Fruit fly (Drosophila melanogaster) whole organism, embryonic: ENCODE data around the gene ari-1.

ENCODE experiments used
- Atf6 ChIP-seq: fragments of 200-800 bp; sonication (Bioruptor generic); IDR thresholded peaks from 2 replicates; pipeline ENCODE4 v1.3.6; 2022; ENCODE audit warnings: missing biosample characterization, missing genetic modification characterization
- CG10274 ChIP-seq: fragments of 200-800 bp; sonication (Bioruptor generic); optimal IDR thresholded peaks from 3 replicates; lab custom pipeline; 2017; ENCODE audit warnings: missing biosample characterization, mild to moderate bottlenecking, missing genetic modification characterization
- CG10543 ChIP-seq: fragments of 200-800 bp; sonication (Bioruptor generic); optimal IDR thresholded peaks from 3 replicates; lab custom pipeline; 2017; ENCODE audit warnings: missing biosample characterization, mild to moderate bottlenecking, missing genetic modification characterization, moderate library complexity
- CG10654 ChIP-seq: fragments of 200-800 bp; sonication (Bioruptor generic); optimal IDR thresholded peaks from 2 replicates; lab custom pipeline; 2016; ENCODE audit warnings: missing biosample characterization, missing genetic modification characterization
- CG11085 ChIP-seq: fragments of 200-800 bp; sonication (Bioruptor generic); IDR thresholded peaks from 2 replicates; pipeline ENCODE4 v1.3.6; 2022; ENCODE audit warnings: missing biosample characterization, missing genetic modification characterization
- CG11093 ChIP-seq: fragments of 200-800 bp; sonication (Bioruptor generic); IDR thresholded peaks from 3 replicates; pipeline ENCODE4 v1.3.6; 2022; ENCODE audit warnings: missing biosample characterization, missing genetic modification characterization
- CG12104 ChIP-seq: fragments of 200-800 bp; sonication (Bioruptor generic); optimal IDR thresholded peaks from 3 replicates; lab custom pipeline; 2016; ENCODE audit warnings: missing biosample characterization, missing genetic modification characterization
- CG12219 ChIP-seq: fragments of 200-800 bp; sonication (Bioruptor generic); optimal IDR thresholded peaks from 3 replicates; lab custom pipeline; 2018; ENCODE audit warnings: missing biosample characterization, mild to moderate bottlenecking, missing genetic modification characterization
- CG12942 ChIP-seq: fragments of 200-800 bp; sonication (Bioruptor generic); optimal IDR thresholded peaks from 3 replicates; lab custom pipeline; 2016; ENCODE audit warnings: missing biosample characterization, missing genetic modification characterization
- CG13775 ChIP-seq: fragments of 200-800 bp; sonication (Bioruptor generic); optimal IDR thresholded peaks from 3 replicates; lab custom pipeline; 2017; ENCODE audit warnings: missing biosample characterization, mild to moderate bottlenecking, missing genetic modification characterization
- CG14441 ChIP-seq: fragments of 200-800 bp; sonication (Bioruptor generic); IDR thresholded peaks from 2 replicates; pipeline ENCODE4 v1.3.6; 2022; ENCODE audit warnings: missing biosample characterization, missing genetic modification characterization
- CG1647 ChIP-seq: fragments of 200-800 bp; sonication (Bioruptor generic); optimal IDR thresholded peaks from 3 replicates; lab custom pipeline; 2016; ENCODE audit warnings: missing biosample characterization, missing genetic modification characterization
- CG16863 ChIP-seq: fragments of 200-800 bp; sonication (Bioruptor generic); optimal IDR thresholded peaks from 3 replicates; lab custom pipeline; 2016; ENCODE audit warnings: missing biosample characterization, missing genetic modification characterization
- CG1792 ChIP-seq: fragments of 200-800 bp; sonication (Bioruptor generic); optimal IDR thresholded peaks from 2 replicates; lab custom pipeline; 2016; ENCODE audit warnings: missing biosample characterization, missing genetic modification characterization
- CG18262 ChIP-seq: fragments of 200-800 bp; optimal IDR thresholded peaks from 3 replicates; lab custom pipeline; 2019; ENCODE audit warnings: missing biosample characterization, mild to moderate bottlenecking, missing genetic modification characterization, moderate library complexity
- CG18764 ChIP-seq: fragments of 200-800 bp; sonication (Bioruptor generic); optimal IDR thresholded peaks from 3 replicates; lab custom pipeline; 2016; ENCODE audit warnings: missing biosample characterization, missing genetic modification characterization
- CG33557 ChIP-seq: fragments of 200-800 bp; sonication (Bioruptor generic); optimal IDR thresholded peaks from 2 replicates; lab custom pipeline; 2019; ENCODE audit warnings: missing biosample characterization, mild to moderate bottlenecking, missing genetic modification characterization, moderate library complexity
- CG34376 ChIP-seq: fragments of 200-800 bp; sonication (Bioruptor generic); optimal IDR thresholded peaks from 2 replicates; lab custom pipeline; 2018; ENCODE audit warnings: missing biosample characterization, mild to moderate bottlenecking, missing genetic modification characterization
- CG42726 ChIP-seq: fragments of 200-800 bp; sonication (Bioruptor generic); IDR thresholded peaks from 2 replicates; pipeline ENCODE4 v1.3.6; 2022; ENCODE audit warnings: missing biosample characterization, missing genetic modification characterization; ENCODE audit not compliant: partially characterized antibody
- CG9609 ChIP-seq: fragments of 200-800 bp; sonication (Bioruptor generic); optimal IDR thresholded peaks from 3 replicates; lab custom pipeline; 2016; ENCODE audit warnings: missing biosample characterization, missing genetic modification characterization
- CG9727 ChIP-seq: fragments of 200-800 bp; sonication (Bioruptor generic); optimal IDR thresholded peaks from 3 replicates; lab custom pipeline; 2017; ENCODE audit warnings: missing biosample characterization, mild to moderate bottlenecking, missing genetic modification characterization
- Dek ChIP-seq: fragments of 200-800 bp; sonication (Bioruptor generic); optimal IDR thresholded peaks from 3 replicates; lab custom pipeline; 2019; ENCODE audit warnings: missing biosample characterization, mild to moderate bottlenecking, missing genetic modification characterization, moderate library complexity
- Dp ChIP-seq: fragments of 200-800 bp; sonication (Bioruptor generic); optimal IDR thresholded peaks from 2 replicates; lab custom pipeline; 2018; ENCODE audit warnings: missing biosample characterization, mild to moderate bottlenecking, missing genetic modification characterization, moderate library complexity
- H2.0 ChIP-seq: fragments of 200-800 bp; sonication (Bioruptor generic); IDR thresholded peaks from 2 replicates; pipeline ENCODE4 v1.3.6; 2022; ENCODE audit warnings: missing biosample characterization, missing genetic modification characterization
- MESR4 ChIP-seq: fragments of 200-800 bp; sonication (Bioruptor generic); optimal IDR thresholded peaks from 2 replicates; lab custom pipeline; 2018; ENCODE audit warnings: missing biosample characterization, mild to moderate bottlenecking, missing genetic modification characterization, moderate library complexity
- NfI ChIP-seq: fragments of 200-800 bp; sonication (Bioruptor generic); optimal IDR thresholded peaks from 3 replicates; lab custom pipeline; 2018; ENCODE audit warnings: missing biosample characterization, mild to moderate bottlenecking, missing genetic modification characterization, moderate library complexity
- Oaz ChIP-seq: fragments of 200-800 bp; sonication (Bioruptor generic); IDR thresholded peaks from 2 replicates; pipeline ENCODE4 v1.3.6; 2022; ENCODE audit warnings: missing biosample characterization, missing genetic modification characterization
- Side ChIP-seq: fragments of 200-800 bp; sonication (Bioruptor generic); optimal IDR thresholded peaks from 2 replicates; lab custom pipeline; 2016; ENCODE audit warnings: missing biosample characterization, missing genetic modification characterization
- Sox102F ChIP-seq: fragments of 200-800 bp; sonication (Bioruptor generic); optimal IDR thresholded peaks from 2 replicates; lab custom pipeline; 2018; ENCODE audit warnings: missing biosample characterization, mild to moderate bottlenecking, missing genetic modification characterization, moderate library complexity
- ap ChIP-seq: fragments of 200-800 bp; sonication (Bioruptor generic); IDR thresholded peaks from 2 replicates; pipeline ENCODE4 v1.3.6; 2022; ENCODE audit warnings: missing biosample characterization, missing genetic modification characterization
- bcd ChIP-seq: fragments of 200-800 bp; sonication (Bioruptor generic); optimal IDR thresholded peaks from 2 replicates; lab custom pipeline; 2017; ENCODE audit warnings: missing biosample characterization, mild to moderate bottlenecking, missing genetic modification characterization
- danr ChIP-seq: fragments of 200-800 bp; sonication (Bioruptor generic); IDR thresholded peaks from 2 replicates; pipeline ENCODE4 v1.3.6; 2022; ENCODE audit warnings: missing biosample characterization, missing genetic modification characterization
- disco-r ChIP-seq: fragments of 200-800 bp; sonication (Bioruptor generic); optimal IDR thresholded peaks from 2 replicates; lab custom pipeline; 2016; ENCODE audit warnings: missing biosample characterization, missing genetic modification characterization
- dysf ChIP-seq: fragments of 200-800 bp; sonication (Bioruptor generic); IDR thresholded peaks from 3 replicates; pipeline ENCODE4 v1.3.6; 2022; ENCODE audit warnings: missing biosample characterization, missing genetic modification characterization
- ems ChIP-seq: fragments of 200-800 bp; sonication (Bioruptor generic); optimal IDR thresholded peaks from 3 replicates; lab custom pipeline; 2016; ENCODE audit warnings: missing biosample characterization, missing genetic modification characterization
- ewg ChIP-seq: fragments of 200-800 bp; sonication (Bioruptor generic); optimal IDR thresholded peaks from 3 replicates; lab custom pipeline; 2017; ENCODE audit warnings: mild to moderate bottlenecking, missing biosample characterization, missing genetic modification reagents, missing genetic modification characterization
- fd3F ChIP-seq: fragments of 200-800 bp; sonication (Bioruptor generic); optimal IDR thresholded peaks from 2 replicates; lab custom pipeline; 2018; ENCODE audit warnings: missing biosample characterization, mild to moderate bottlenecking, missing genetic modification characterization, moderate library complexity
- kay ChIP-seq: fragments of 200-800 bp; sonication (Bioruptor generic); optimal IDR thresholded peaks from 2 replicates; lab custom pipeline; 2016; ENCODE audit warnings: missing biosample characterization, missing genetic modification characterization
- ken ChIP-seq: fragments of 200-800 bp; sonication (Bioruptor generic); IDR thresholded peaks from 3 replicates; pipeline ENCODE4 v1.3.6; 2022; ENCODE audit warnings: missing biosample characterization, missing genetic modification characterization
- lbe ChIP-seq: fragments of 200-800 bp; sonication (Bioruptor generic); optimal IDR thresholded peaks from 2 replicates; lab custom pipeline; 2016; ENCODE audit warnings: missing biosample characterization, mild to moderate bottlenecking, missing genetic modification characterization
- nerfin-1 ChIP-seq: fragments of 200-800 bp; sonication (Bioruptor generic); optimal IDR thresholded peaks from 3 replicates; lab custom pipeline; 2019; ENCODE audit warnings: missing biosample characterization, mild to moderate bottlenecking, missing genetic modification characterization, moderate library complexity
- peb ChIP-seq: fragments of 200-800 bp; sonication (Bioruptor generic); IDR thresholded peaks from 2 replicates; pipeline ENCODE4 v1.3.6; 2022; ENCODE audit warnings: missing biosample characterization, missing genetic modification characterization
- ranshi ChIP-seq: fragments of 200-800 bp; sonication (Bioruptor generic); IDR thresholded peaks from 2 replicates; pipeline ENCODE4 v1.3.6; 2022; ENCODE audit warnings: missing biosample characterization, missing genetic modification characterization
- salm ChIP-seq: fragments of 200-800 bp; sonication (Bioruptor generic); optimal IDR thresholded peaks from 2 replicates; lab custom pipeline; 2018; ENCODE audit warnings: missing biosample characterization, mild to moderate bottlenecking, missing genetic modification characterization
- seq ChIP-seq: fragments of 200-800 bp; sonication (Bioruptor generic); IDR thresholded peaks from 2 replicates; pipeline ENCODE4 v1.3.6; 2022; ENCODE audit warnings: missing biosample characterization, missing genetic modification characterization
- ssp ChIP-seq: fragments of 200-800 bp; sonication (Bioruptor generic); IDR thresholded peaks from 2 replicates; pipeline ENCODE4 v1.3.6; 2022; ENCODE audit warnings: missing biosample characterization, missing genetic modification characterization
- tna ChIP-seq: fragments of 200-800 bp; sonication (Bioruptor generic); IDR thresholded peaks from 2 replicates; pipeline ENCODE4 v1.3.6; 2022; ENCODE audit warnings: missing biosample characterization, missing genetic modification characterization; ENCODE audit not compliant: partially characterized antibody
- twi ChIP-seq: fragments of 200-800 bp; optimal IDR thresholded peaks from 2 replicates; lab custom pipeline; 2019; ENCODE audit warnings: missing biosample characterization, mild to moderate bottlenecking, missing genetic modification characterization, moderate library complexity
- unpg ChIP-seq: fragments of 200-800 bp; sonication (Bioruptor generic); optimal IDR thresholded peaks from 3 replicates; lab custom pipeline; 2018; ENCODE audit warnings: missing biosample characterization, mild to moderate bottlenecking, missing genetic modification characterization, moderate library complexity
- wdn ChIP-seq: fragments of 200-800 bp; sonication (Bioruptor generic); IDR thresholded peaks from 2 replicates; pipeline ENCODE4 v1.3.6; 2022; ENCODE audit warnings: missing biosample characterization, missing genetic modification characterization
- yki ChIP-seq: fragments of >200 bp; optimal IDR thresholded peaks from 3 replicates; lab custom pipeline; 2018
- zfh1 ChIP-seq: fragments of 200-800 bp; sonication (Bioruptor generic); IDR thresholded peaks from 3 replicates; pipeline ENCODE4 v1.3.6; 2022; ENCODE audit warnings: missing biosample characterization, missing genetic modification characterization

ari-1 gene

dm6 chrX:18092810-18093222 lies 44.8 kb downstream of the ari-1 start, which contains the start of gene RhoGAP16F (continued):
- TF ChIP-seq nerfin-1 (peak; percentile 67), yki (lab: Kevin White, UChicago) (no peak), CG12942 (peak; percentile 77), CG18262 (tag; lab: Kevin White, UChicago) (peak; percentile 84), Atf6 (GFP tag; lab: Robert Waterston, UW) (peak; percentile 83), fd3F (GFP tag; lab: Kevin White, UChicago) (peak; percentile 69), tna (no peak), NfI (GFP tag; lab: Kevin White, UChicago) (peak; percentile 80), salm (tag; lab: Kevin White, UChicago) (peak; percentile 66), CG12104 (GFP tag; lab: Kevin White, UChicago) (peak; percentile 67), ap (GFP tag; lab: Robert Waterston, UW) (peak; percentile 60), zfh1 (peak; percentile 90), Oaz (GFP tag; lab: Robert Waterston, UW) (peak; percentile 71; the same call in 1 of the 2 replicates), CG10543 (GFP tag; lab: Kevin White, UChicago) (peak; percentile 84), twi (peak; percentile 64), Side (peak; percentile 68), CG1647 (GFP tag; lab: Kevin White, UChicago) (peak; percentile 68), CG33557 (peak; percentile 75), ssp (GFP tag; lab: Robert Waterston, UW) (peak; percentile 77), ewg (GFP tag; lab: Kevin White, UChicago) (peak; percentile 71), ems (GFP tag; lab: Kevin White, UChicago) (peak; percentile 78), CG11085 (GFP tag; lab: Robert Waterston, UW) (peak; percentile 75), bcd (GFP tag; lab: Kevin White, UChicago) (peak; percentile 84), CG13775 (peak; percentile 77), disco-r (GFP tag; lab: Kevin White, UChicago) (peak; percentile 58), CG18764 (GFP tag; lab: Kevin White, UChicago) (peak; percentile 72), CG9727 (GFP tag; lab: Kevin White, UChicago) (peak; percentile 84), kay (GFP tag; lab: Kevin White, UChicago) (peak; percentile 75), CG9609 (peak; percentile 60), Dek (tag; lab: Kevin White, UChicago) (peak; percentile 80), CG34376 (GFP tag; lab: Kevin White, UChicago) (peak; percentile 69), ranshi (peak; percentile 79), CG10654 (GFP tag; lab: Kevin White, UChicago) (peak; percentile 87), danr (peak; percentile 67), CG1792 (peak; percentile 41), lbe (GFP tag; lab: Kevin White, UChicago) (peak; percentile 74), CG14441 (GFP tag; lab: Robert Waterston, UW) (peak; percentile 85), CG12219 (GFP tag; lab: Kevin White, UChicago) (peak; percentile 68), unpg (GFP tag; lab: Kevin White, UChicago) (peak; percentile 88), wdn (GFP tag; lab: Robert Waterston, UW) (peak; percentile 80), MESR4 (GFP tag; lab: Kevin White, UChicago) (peak; percentile 3), seq (GFP tag; lab: Robert Waterston, UW) (peak; percentile 77), CG42726 (GFP tag; lab: Robert Waterston, UW) (no peak), peb (peak; percentile 74), ken (GFP tag; lab: Robert Waterston, UW) (peak; percentile 83; the same call in 2 of the 3 replicates), dysf (GFP tag; lab: Robert Waterston, UW) (peak; percentile 88), H2.0 (peak; percentile 79), CG11093 (GFP tag; lab: Robert Waterston, UW) (peak; percentile 83), CG10274 (GFP tag; lab: Kevin White, UChicago) (peak; percentile 64), Dp (GFP tag; lab: Kevin White, UChicago) (peak; percentile 74), CG16863 (peak; percentile 73), Sox102F (GFP tag; lab: Kevin White, UChicago) (peak; percentile 83)
